Worm (Caenorhabditis elegans): ENCODE measurements around the gene B0336.7.

The B0336.7 gene

ce11 chrIII:5715467-5715866 is 18.3 kb upstream of the B0336.7 start (continued):
- peak; percentile 74 for TF ChIP-seq mep-1 (tag; optimal IDR thresholded peaks at IDR 0.05)
- TF ChIP-seq vab-7 (GFP tag; IDR thresholded peaks at IDR 0.05): peak; percentile 40; the same call in 1 of the 2 replicates
- TF ChIP-seq ces-1 (GFP tag; optimal IDR thresholded peaks at IDR 0.05): no peak
- TF ChIP-seq spr-3 (GFP tag; optimal IDR thresholded peaks at IDR 0.05): no peak
- no peak for TF ChIP-seq attf-4 (tag; optimal IDR thresholded peaks at IDR 0.05)
- TF ChIP-seq ZK337.2 (GFP tag; IDR thresholded peaks at IDR 0.05): no peak
- TF ChIP-seq lin-13 (GFP tag; optimal IDR thresholded peaks at IDR 0.05): peak; percentile 48
- peak; percentile 70 for TF ChIP-seq set-16 (GFP tag; IDR thresholded peaks at IDR 0.05)
- peak; percentile 49; the same call in 1 of the 2 replicates for TF ChIP-seq lin-38 (GFP tag; IDR thresholded peaks at IDR 0.05)
- peak; percentile 3 for TF ChIP-seq nhr-111 (GFP tag; optimal IDR thresholded peaks at IDR 0.05)
- TF ChIP-seq lin-1 (GFP tag; IDR thresholded peaks at IDR 0.05): no peak
- no peak for TF ChIP-seq ceh-62 (tag; optimal IDR thresholded peaks at IDR 0.05)
- 0 out of 2 replicates have a peak, but pooled peaks have one; percentile 12 for TF ChIP-seq D1046.2 (GFP tag; IDR thresholded peaks at IDR 0.05)
- TF ChIP-seq daf-8 (GFP tag; IDR thresholded peaks at IDR 0.05): no peak
- no peak for TF ChIP-seq lin-39 (tag; optimal IDR thresholded peaks at IDR 0.05)

ce11 chrIII:5714984-5715454 is 17.9 kb upstream of the B0336.7 start:
- TF ChIP-seq hlh-30 (tag; optimal IDR thresholded peaks at IDR 0.05; ENCODE audit: insufficient read depth) (peak; percentile 74), rbr-2 (tag; optimal IDR thresholded peaks at IDR 0.05) (no peak), aha-1 (tag) (peak; percentile 55), madf-5 (GFP tag; IDR thresholded peaks at IDR 0.05) (0 out of 4 replicates have a peak, but pooled peaks of 1 of the 2 experiments have one; percentile 53), unc-62 (GFP tag; optimal IDR thresholded peaks at IDR 0.05 in 1 of 2) (peak in 1 of 2 experiments; percentile 76), unc-62 (tag; optimal IDR thresholded peaks at IDR 0.05) (no peak), pqm-1 (tag; optimal IDR thresholded peaks at IDR 0.05) (peak; percentile 16), ztf-7 (tag; optimal IDR thresholded peaks at IDR 0.05) (no peak), T20F7.1 (GFP tag; optimal IDR thresholded peaks at IDR 0.05) (peak; percentile 64), nhr-48 (tag; optimal IDR thresholded peaks at IDR 0.05) (peak; percentile 55), tag-97 (GFP tag; IDR thresholded peaks at IDR 0.05) (0 out of 2 replicates have a peak, but pooled peaks have one; percentile 25), lin-1 (GFP tag; IDR thresholded peaks at IDR 0.05) (0 out of 2 replicates have a peak, but pooled peaks have one; percentile 6), madf-9 (GFP tag; conservative IDR thresholded peaks at IDR 0.05) (no peak), F49E8.2 (tag; optimal IDR thresholded peaks at IDR 0.05; ENCODE audit: borderline replicate concordance) (no peak), nhr-237 (tag; optimal IDR thresholded peaks at IDR 0.05) (no peak), Y75B8A.6 (GFP tag; IDR thresholded peaks at IDR 0.05) (0 out of 2 replicates have a peak, but pooled peaks have one; percentile 24), daf-16 (GFP tag; optimal IDR thresholded peaks at IDR 0.05) (no peak), daf-16 (tag; optimal IDR thresholded peaks at IDR 0.05) (peak; percentile 8), ama-1 (optimal IDR thresholded peaks at IDR 0.05) (peak; percentile 33), lin-15B (tag; optimal IDR thresholded peaks at IDR 0.05) (no peak), zfp-3 (GFP tag; conservative IDR thresholded peaks at IDR 0.05) (peak; percentile 35; the same call in 1 of the 2 replicates), mes-2 (tag; optimal IDR thresholded peaks at IDR 0.05; ENCODE audit: poor library complexity, severe bottlenecking) (peak; percentile 50)

ce11 chrIII:5714230-5714983 is 17.2 kb upstream of the B0336.7 start, which contains the start of gene arf-1:
arf-1 (plus strand) TSS chrIII:5714886.
- TF ChIP-seq ceh-20 (GFP tag; IDR thresholded peaks at IDR 0.05) (no peak), dve-1 (tag; optimal IDR thresholded peaks at IDR 0.05; ENCODE audit: insufficient read depth) (peak; percentile 21), F37D6.2 (tag; optimal IDR thresholded peaks at IDR 0.05) (no peak), spr-3 (GFP tag; optimal IDR thresholded peaks at IDR 0.05) (no peak), ctbp-1 (GFP tag; IDR thresholded peaks at IDR 0.05) (no peak), zag-1 (tag; optimal IDR thresholded peaks at IDR 0.05) (no peak), ama-1 (optimal IDR thresholded peaks at IDR 0.05) (no peak), spr-1 (tag; optimal IDR thresholded peaks at IDR 0.05) (no peak), aha-1 (tag) (peak; percentile 65), mdl-1 (tag; optimal IDR thresholded peaks at IDR 0.05) (no peak), zip-2 (tag; optimal IDR thresholded peaks at IDR 0.05) (no peak), Y75B8A.6 (GFP tag; IDR thresholded peaks at IDR 0.05) (0 out of 2 replicates have a peak, but pooled peaks have one; percentile 8), lsy-2 (tag; optimal IDR thresholded peaks at IDR 0.05) (no peak), skn-1 (tag; optimal IDR thresholded peaks at IDR 0.05) (no peak), attf-4 (tag; optimal IDR thresholded peaks at IDR 0.05) (no peak), nhr-42 (GFP tag; IDR thresholded peaks at IDR 0.05) (no peak), egl-43 (GFP tag; IDR thresholded peaks at IDR 0.05) (no peak), R02D3.7 (tag; optimal IDR thresholded peaks at IDR 0.05) (no peak)

Measured in whole organism, L4 larva.